Worm (Caenorhabditis elegans): ENCODE measurements around the gene pgap-3.

ce11 chrV:6063330-6063729 is 15.6 kb upstream of the pgap-3 start, which contains the start of gene Y38A10A.2:
- TF ChIP-seq aly-2 (tag; optimal IDR thresholded peaks at IDR 0.05): no peak
- TF ChIP-seq lin-15B (tag; optimal IDR thresholded peaks at IDR 0.05): no peak
- TF ChIP-seq fos-1 (tag; optimal IDR thresholded peaks at IDR 0.05): no peak
- TF ChIP-seq nfya-1 (tag; optimal IDR thresholded peaks at IDR 0.05; ENCODE audit: insufficient read depth): no peak
- TF ChIP-seq lin-39 (tag; optimal IDR thresholded peaks at IDR 0.05): no peak
- TF ChIP-seq ZK546.5 (tag; optimal IDR thresholded peaks at IDR 0.05): no peak

Data from whole organism, L3 larva.